Fruit fly (Drosophila melanogaster): ENCODE results near the gene Pp2A-29B.

Pp2A-29B gene

DNA sequence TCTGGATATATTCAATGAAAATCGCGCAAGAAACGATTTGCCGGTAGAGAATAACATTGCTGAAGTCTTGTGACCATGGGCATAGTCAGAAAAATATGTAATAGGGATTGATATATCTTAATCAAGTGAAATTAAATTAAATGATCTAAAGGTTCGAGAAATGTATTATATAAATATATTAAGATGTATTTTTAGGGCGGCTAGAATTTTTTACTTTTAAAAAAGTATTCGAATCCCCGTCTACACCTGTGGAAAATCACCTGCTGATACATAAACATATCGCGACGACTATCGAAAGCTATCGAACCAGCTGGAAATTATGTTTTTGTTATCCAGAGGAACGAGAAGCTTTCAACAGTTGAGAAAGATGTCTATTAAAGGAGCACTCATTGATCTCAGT is 10.9 kb downstream of the Pp2A-29B start, which contains the start of the genes CG13390 and CG17294:
CG13390 (minus strand) TSS at position 81 of the 400 bp plus-strand sequence.
CG17294 (plus strand) TSS at position 319 of the 400 bp plus-strand sequence.
- TF ChIP-seq CG17801 (GFP tag; optimal IDR thresholded peaks at IDR 0.05; ENCODE audit: partially characterized antibody) = peak; percentile 100

DNA sequence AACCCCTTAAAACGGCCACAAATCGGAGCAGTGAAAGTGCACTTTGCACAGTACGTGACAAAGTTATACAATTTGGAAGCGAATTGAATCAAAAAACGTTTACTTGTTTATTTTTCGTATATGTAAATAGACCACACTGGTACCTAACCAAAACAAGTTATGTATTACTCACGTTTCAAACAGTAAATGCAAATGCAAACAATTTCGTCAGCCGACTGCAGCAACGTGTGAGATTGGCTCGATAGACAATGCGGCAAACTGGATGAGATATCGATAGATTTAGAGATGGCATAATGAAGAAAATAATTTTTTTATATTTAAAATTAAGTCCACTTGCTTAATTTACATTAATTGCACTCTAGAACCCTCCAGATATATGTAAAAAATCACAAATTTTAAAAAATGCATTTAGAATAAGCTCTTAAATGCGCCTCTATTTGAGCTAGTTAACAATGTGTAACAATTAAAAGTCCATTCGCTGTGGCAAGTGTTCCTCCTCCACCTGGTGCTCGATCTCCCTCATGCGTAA is 15.7 kb downstream of the Pp2A-29B start, which contains the start of gene AlaRS:
AlaRS (minus strand) TSS at position 257 of the 529 bp plus-strand sequence.
- TF ChIP-seq CG17801 (GFP tag; optimal IDR thresholded peaks at IDR 0.05; ENCODE audit: partially characterized antibody) = peak; percentile 72

DNA sequence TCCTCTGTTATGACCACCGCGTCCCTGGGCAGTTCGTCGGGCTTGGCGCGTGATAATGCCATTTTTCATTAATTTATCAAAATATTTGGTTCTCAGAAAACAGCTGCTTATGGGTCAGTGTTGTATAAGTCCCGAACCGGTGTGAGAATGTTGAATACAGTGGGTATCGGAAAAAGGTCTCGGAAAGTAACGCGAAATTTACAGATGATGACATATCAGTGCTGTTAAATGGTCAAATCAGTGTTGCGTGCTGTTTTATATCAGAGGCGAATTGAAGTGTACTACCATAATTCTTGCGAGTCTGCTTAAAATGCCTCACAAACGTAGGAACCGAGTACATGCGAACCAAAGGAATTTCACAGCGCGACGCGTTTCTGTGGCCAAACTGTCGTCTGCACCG is 16.8 kb downstream of the Pp2A-29B start, which contains the start of the genes CG13392 and Rcd4:
CG13392 (minus strand) TSS at position 162 of the 400 bp plus-strand sequence.
Rcd4 (plus strand) TSS at position 216 of the 400 bp plus-strand sequence.
- TF ChIP-seq CG17801 (GFP tag; optimal IDR thresholded peaks at IDR 0.05; ENCODE audit: partially characterized antibody) = peak; percentile 63

DNA sequence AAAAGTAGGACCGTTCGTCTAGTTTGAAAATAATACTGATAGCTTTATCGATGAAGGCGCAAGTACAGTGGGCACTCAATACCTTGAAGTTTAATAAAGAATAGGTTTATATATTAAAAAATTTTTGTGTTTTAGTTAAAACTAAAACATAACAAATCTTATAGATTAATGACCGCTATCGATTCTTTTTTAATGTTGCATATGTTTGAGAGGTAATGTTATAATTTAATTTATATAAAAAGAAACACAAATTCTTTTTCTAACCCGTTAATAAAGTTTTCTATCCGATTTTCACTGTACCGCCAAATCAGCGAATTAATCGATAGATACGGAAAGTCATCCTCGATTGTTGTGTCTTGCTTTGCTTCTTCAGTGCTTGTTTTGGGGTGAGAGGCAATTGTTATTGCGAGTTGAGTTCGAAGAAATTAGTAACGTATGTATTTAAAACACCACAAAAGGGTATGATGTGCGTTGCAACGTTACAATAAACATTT is 18.3 kb downstream of the Pp2A-29B start, which contains the start of the genes Dad1 and CG13384:
Dad1 (minus strand) TSS at position 30 of the 494 bp plus-strand sequence.
CG13384 (plus strand) TSS at position 348 of the 494 bp plus-strand sequence.
- peak; percentile 98 for TF ChIP-seq CG17801 (GFP tag; optimal IDR thresholded peaks at IDR 0.05; ENCODE audit: partially characterized antibody)

DNA sequence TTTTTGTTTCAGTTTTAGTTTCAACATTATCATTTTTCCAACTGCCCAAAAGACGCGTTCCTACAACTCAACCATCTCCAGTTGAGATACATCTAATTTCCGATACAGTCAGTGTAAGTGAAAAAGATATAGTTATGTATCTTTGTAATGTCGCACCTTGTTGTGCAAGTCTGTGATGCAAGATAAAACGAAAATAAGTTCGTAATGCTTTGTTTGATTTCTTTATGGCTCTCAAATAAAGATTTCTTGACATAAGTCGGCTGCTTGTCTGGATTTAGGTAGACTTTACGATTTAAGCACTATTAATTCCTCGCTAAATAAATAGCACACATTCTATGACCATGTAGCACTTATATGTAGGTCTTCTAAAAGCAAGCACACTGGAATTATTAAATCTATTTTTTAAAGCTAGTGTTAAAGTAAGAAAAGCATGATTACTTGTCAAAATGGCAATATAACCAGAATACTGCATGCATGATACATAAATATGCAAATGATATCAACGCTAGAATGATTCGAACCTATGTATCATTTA is 19.2 kb downstream of the Pp2A-29B start:
- TF ChIP-seq CG17801 (GFP tag; optimal IDR thresholded peaks at IDR 0.05; ENCODE audit: partially characterized antibody) = no peak

DNA sequence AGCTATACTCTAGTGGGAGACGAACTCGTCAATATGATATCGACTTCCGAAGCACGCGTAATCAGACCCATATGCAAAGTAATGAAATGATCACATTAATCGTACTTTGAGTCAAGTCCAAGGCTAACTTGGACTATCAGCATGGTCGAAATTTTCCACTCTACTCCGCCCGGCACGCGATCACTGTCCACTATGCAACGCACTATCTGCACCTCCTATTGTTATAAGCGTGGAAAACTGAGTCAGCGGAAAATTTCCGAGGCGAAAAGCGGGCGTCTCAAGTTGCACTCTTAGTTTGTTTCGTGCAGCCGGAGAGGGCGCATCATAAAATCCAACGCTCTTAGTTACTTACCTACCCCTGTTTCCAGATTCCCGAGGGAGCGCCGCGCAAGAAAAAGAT is 20.0 kb downstream of the Pp2A-29B start:
- no peak for TF ChIP-seq CG17801 (GFP tag; optimal IDR thresholded peaks at IDR 0.05; ENCODE audit: partially characterized antibody)

DNA sequence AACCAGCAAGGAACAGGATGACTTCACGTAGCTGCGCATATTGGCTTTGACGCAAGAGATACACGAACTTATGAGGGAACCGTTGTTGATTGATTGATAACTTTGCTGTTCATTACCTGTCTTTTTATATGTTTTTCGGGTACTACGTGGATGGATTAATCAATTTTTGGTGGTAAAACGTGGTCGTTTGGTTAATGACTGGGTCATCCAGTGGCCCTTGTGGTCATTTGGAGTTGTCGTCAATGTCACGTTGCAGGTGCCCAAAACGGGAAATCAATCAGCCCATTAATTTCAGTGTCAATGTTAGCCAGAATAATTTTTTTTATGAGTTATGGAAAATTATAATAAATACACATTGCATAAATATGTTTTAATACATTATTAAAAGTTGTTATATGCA is 23.4 kb downstream of the Pp2A-29B start, which contains the start of gene CG42819:
CG42819 (minus strand) TSS at position 101 of the 400 bp plus-strand sequence.
- TF ChIP-seq CG17801 (GFP tag; optimal IDR thresholded peaks at IDR 0.05; ENCODE audit: partially characterized antibody) = no peak

DNA sequence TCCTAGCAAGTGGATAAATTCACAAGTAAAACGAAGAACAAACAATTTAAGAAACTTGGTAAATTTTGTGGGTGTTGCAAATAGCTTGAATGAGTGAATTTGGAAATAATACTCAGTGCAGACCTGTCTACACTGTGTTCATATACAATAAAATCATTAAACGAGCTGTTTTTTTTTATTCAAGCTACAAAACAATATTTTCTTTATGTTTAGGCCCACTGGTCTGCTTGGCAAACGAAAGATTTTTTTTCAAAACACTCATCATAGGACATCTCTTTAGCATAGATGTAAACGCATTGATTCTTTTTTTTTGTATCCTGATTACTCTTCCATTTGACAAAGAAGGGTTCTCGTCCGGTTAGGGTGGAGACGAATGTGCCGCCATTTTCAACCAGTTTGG is 26.5 kb downstream of the Pp2A-29B start, which contains the start of gene CG42820:
CG42820 (minus strand) TSS at position 101 of the 400 bp plus-strand sequence.
- no peak for TF ChIP-seq CG17801 (GFP tag; optimal IDR thresholded peaks at IDR 0.05; ENCODE audit: partially characterized antibody)

DNA sequence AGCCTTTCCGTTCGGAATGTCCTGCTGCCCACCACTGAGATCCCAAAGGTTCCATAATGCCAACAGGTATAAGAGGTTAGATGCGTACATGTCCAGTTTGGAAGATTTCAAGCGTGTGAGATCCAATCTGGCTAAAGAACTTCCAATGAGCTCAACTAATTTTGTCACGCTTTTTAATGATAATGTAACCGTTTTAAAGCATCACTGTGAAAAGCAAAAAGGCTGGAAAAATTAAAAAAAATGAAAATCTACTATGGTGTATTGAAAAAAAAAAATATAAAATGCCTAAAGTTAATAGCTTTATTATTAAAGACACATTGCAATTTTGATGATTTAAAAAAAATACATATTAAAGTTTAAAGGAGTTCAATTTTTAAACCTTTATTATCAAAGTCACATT is 27.3 kb downstream of the Pp2A-29B start, which contains the start of gene Acp29AB:
Acp29AB (minus strand) TSS at position 101 of the 400 bp plus-strand sequence.
- no peak for TF ChIP-seq CG17801 (GFP tag; optimal IDR thresholded peaks at IDR 0.05; ENCODE audit: partially characterized antibody)

DNA sequence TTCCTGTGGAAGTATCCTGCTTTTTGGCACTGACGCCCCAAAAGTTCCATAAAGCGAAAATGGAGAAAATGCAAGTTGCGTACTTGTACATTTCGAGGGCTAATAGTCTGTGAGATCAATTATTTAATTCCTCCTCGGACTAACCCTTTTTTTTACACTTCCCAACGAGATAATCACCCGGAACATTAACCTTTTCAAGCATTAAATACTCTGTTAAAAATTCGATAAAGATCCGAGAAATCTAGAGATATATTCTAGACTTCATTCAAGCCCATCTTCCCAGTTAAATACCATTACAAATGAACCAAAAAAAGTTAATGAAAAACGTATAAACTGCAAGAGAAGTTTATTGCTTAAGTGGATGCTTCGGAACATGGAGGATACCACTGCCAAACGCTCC is 28.3 kb downstream of the Pp2A-29B start, which contains the start of gene lectin-29Ca:
lectin-29Ca (minus strand) TSS at position 101 of the 400 bp plus-strand sequence.
- no peak for TF ChIP-seq CG17801 (GFP tag; optimal IDR thresholded peaks at IDR 0.05; ENCODE audit: partially characterized antibody)

DNA sequence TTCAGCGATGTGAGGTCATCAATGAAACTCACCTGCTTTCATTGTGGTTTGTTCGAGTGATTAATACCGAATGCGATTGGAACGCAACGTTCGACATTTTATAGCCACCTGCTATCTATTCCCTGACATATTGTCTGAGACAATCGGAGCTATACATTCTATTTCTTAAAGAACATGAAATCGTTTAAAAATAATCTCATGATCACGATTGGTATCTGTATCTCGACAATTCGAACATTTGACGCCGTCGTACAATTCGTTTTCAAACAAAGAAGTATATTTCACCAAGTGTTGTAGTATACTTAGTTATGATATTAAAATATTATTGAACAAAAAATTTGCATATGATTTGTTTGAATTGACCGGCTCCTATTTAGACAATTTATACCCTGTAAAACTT is 29.0 kb downstream of the Pp2A-29B start, which contains the start of gene Peritrophin-15b:
Peritrophin-15b (minus strand) TSS at position 101 of the 400 bp plus-strand sequence.
- no peak for TF ChIP-seq CG17801 (GFP tag; optimal IDR thresholded peaks at IDR 0.05; ENCODE audit: partially characterized antibody)

DNA sequence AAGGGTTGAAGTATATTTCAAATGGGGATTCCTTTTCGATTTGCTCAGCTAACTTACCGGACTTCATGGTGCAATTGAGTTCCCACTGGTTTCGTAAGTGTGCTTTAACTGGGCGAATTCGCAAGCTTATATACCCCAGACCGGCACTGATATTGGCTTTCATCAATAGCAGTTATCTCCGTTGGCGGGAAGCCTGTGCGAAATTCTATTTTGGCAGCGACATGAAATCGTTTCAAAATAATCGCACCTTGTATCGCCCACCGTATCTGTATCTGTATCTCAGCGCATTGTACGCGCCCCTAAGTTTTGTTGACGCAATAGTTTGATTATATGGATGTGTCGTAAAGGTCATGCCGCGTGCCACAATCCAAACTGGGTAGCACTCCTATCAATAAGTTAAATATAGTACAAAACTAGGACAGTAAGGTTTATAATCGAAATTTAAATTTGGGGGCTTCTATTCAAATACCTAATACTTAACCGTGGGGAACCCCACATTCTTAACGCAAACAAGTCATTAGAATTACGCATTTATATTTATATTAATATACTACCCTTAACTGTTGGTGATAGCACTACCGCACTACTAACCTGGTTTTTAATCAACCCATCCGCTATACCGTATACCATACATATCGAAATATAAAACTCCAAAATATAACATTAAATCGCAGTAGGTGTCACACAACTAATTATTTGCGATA is 30.3 kb downstream of the Pp2A-29B start, which contains the start of the genes Peritrophin-15a and CG13385:
Peritrophin-15a (minus strand) TSS at position 101 of the 704 bp plus-strand sequence.
CG13385 (plus strand) TSS at position 654 of the 704 bp plus-strand sequence.
- no peak for TF ChIP-seq CG17801 (GFP tag; optimal IDR thresholded peaks at IDR 0.05; ENCODE audit: partially characterized antibody)

DNA sequence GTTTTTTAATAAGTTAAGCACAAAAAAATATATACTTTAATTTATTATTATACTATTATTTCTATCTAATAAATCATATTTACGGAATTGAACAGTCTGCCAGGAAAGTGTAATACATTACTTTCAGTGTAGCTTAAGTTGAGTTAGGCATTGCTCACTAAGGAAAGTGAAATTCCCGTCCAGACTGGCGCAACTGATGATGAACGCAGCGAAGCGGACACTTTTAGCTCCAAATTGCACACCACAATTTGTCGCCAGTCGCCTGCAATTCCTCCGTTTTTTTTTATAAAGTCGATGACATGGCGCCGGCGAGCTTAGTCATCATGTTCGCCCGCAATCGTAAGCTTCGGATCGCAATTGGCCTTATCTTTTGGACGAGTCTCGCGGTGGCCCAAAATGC is 32.9 kb downstream of the Pp2A-29B start, which contains the start of gene CG13386:
CG13386 (plus strand) TSS at position 301 of the 400 bp plus-strand sequence.
- no peak for TF ChIP-seq CG17801 (GFP tag; optimal IDR thresholded peaks at IDR 0.05; ENCODE audit: partially characterized antibody)

DNA sequence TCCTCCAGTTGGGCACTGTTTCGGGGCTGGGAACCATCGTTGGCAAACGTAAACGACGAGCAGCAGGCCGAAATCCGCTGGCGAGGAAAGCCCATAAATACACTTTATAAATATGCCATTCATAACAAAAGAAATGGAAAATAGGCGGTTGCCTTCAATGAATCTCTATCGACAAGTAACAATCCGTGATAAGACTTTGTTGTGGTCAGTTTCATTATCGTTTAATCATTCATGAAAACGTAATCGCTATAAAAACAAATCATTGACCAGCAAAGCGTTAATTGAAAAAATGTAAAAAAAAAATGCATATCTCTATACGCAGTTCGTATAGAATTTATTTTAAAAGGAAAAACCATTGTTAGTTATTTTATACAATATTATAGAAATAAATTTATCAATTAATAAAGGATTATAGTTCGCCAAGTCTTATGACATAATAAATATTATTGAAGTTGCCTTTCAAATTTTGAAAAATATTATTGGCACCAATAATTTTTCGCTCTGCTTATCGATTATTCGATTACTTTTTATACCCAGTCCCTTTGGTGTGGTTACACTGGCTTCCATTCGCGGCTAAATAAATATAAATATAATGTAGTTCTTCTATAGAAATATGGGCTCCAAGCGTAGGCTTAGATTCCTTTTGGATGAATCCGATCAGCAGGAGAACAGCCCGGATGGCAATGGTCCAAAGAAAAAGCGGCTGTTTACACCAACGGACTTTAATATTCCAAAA is 34.2 kb downstream of the Pp2A-29B start, which contains the start of gene CG31898:
CG31898 (plus strand) TSS at position 559 of the 736 bp plus-strand sequence.
- TF ChIP-seq CG17801 (GFP tag; optimal IDR thresholded peaks at IDR 0.05; ENCODE audit: partially characterized antibody) = no peak

Data from ovary, adult (tissue).